Fruit fly (Drosophila melanogaster): ENCODE measurements around the gene ND-51.
A peak's percentile ranks its signal among the peaks of the same experiment; 100 is the strongest.

The ND-51 gene

dm6 chr2L:6051212-6051621 is 11.3 kb downstream of the ND-51 start (continued):
- TF ChIP-seq Opbp (GFP tag; IDR thresholded peaks at IDR 0.05; ENCODE audit: partially characterized antibody) (no peak), Dref (GFP tag; IDR thresholded peaks at IDR 0.05) (0 out of 2 replicates have a peak, but pooled peaks have one; percentile 20), ranshi (GFP tag; IDR thresholded peaks at IDR 0.05) (peak; percentile 93), zf30C (GFP tag; optimal IDR thresholded peaks at IDR 0.05) (peak; percentile 32), pb (GFP tag; optimal IDR thresholded peaks at IDR 0.05) (peak; percentile 93), Lpt (GFP tag; optimal IDR thresholded peaks at IDR 0.05) (no peak), CG8944 (GFP tag; optimal IDR thresholded peaks at IDR 0.05) (peak; percentile 77), rib (GFP tag; IDR thresholded peaks at IDR 0.05) (peak; percentile 94), CG12659 (GFP tag; optimal IDR thresholded peaks at IDR 0.05) (peak; percentile 97), CG9609 (GFP tag; optimal IDR thresholded peaks at IDR 0.05) (peak; percentile 88), ems (GFP tag; optimal IDR thresholded peaks at IDR 0.05) (peak; percentile 95), Lim3 (GFP tag; IDR thresholded peaks at IDR 0.05) (0 out of 2 replicates have a peak, but pooled peaks have one; percentile 60), ssp (GFP tag; IDR thresholded peaks at IDR 0.05) (peak; percentile 78), CG17385 (GFP tag; optimal IDR thresholded peaks at IDR 0.05) (peak; percentile 94), inv (GFP tag; IDR thresholded peaks at IDR 0.05; ENCODE audit: partially characterized antibody) (no peak), sens (GFP tag) (peak; percentile 99), kni (GFP tag; optimal IDR thresholded peaks at IDR 0.05) (peak; percentile 90), CG16813 (GFP tag; IDR thresholded peaks at IDR 0.05; ENCODE audit: partially characterized antibody) (no peak), her (GFP tag; optimal IDR thresholded peaks at IDR 0.05) (peak; percentile 95), sima (GFP tag; optimal IDR thresholded peaks at IDR 0.05) (peak; percentile 92), CG17186 (GFP tag; optimal IDR thresholded peaks at IDR 0.05) (peak; percentile 79), twi (tag; optimal IDR thresholded peaks at IDR 0.05) (peak; percentile 89), CG2889 (GFP tag; IDR thresholded peaks at IDR 0.05) (peak; percentile 82), dpn (GFP tag; optimal IDR thresholded peaks at IDR 0.05) (peak; percentile 94), ci (GFP tag; IDR thresholded peaks at IDR 0.05) (peak; percentile 99), Trl (optimal IDR thresholded peaks at IDR 0.05) (peak in 1 of 2 experiments; percentile 6), Trl (GFP tag; optimal IDR thresholded peaks at IDR 0.05) (peak; percentile 97), CG3407 (GFP tag; optimal IDR thresholded peaks at IDR 0.05) (peak; percentile 92), Dip3 (GFP tag; optimal IDR thresholded peaks at IDR 0.05) (peak; percentile 92), CG4282 (GFP tag; optimal IDR thresholded peaks at IDR 0.05) (peak; percentile 85), al (GFP tag; IDR thresholded peaks at IDR 0.05) (peak; percentile 69), CG11085 (GFP tag; IDR thresholded peaks at IDR 0.05) (peak; percentile 50; the same call in 1 of the 2 replicates), repo (GFP tag; optimal IDR thresholded peaks at IDR 0.05) (peak; percentile 95), CG3847 (GFP tag; IDR thresholded peaks at IDR 0.05) (peak; percentile 94), bowl (GFP tag; IDR thresholded peaks at IDR 0.05) (peak; percentile 90), CG12155 (GFP tag; optimal IDR thresholded peaks at IDR 0.05) (peak; percentile 89), CG6654 (GFP tag; optimal IDR thresholded peaks at IDR 0.05) (peak; percentile 82), CG17568 (GFP tag; optimal IDR thresholded peaks at IDR 0.05) (no peak), Oaz (GFP tag; IDR thresholded peaks at IDR 0.05) (peak; percentile 90), Sox102F (GFP tag; optimal IDR thresholded peaks at IDR 0.05) (peak; percentile 95), knrl (GFP tag; IDR thresholded peaks at IDR 0.05; ENCODE audit: partially characterized antibody) (no peak), CG2712 (tag; optimal IDR thresholded peaks at IDR 0.05) (peak; percentile 98), Sox100B (GFP tag; optimal IDR thresholded peaks at IDR 0.05) (peak; percentile 94), chm (GFP tag; IDR thresholded peaks at IDR 0.05) (peak; percentile 97), CG13624 (GFP tag; optimal IDR thresholded peaks at IDR 0.05) (peak; percentile 96), row (GFP tag; IDR thresholded peaks at IDR 0.05) (peak; percentile 97), CG7928 (GFP tag; optimal IDR thresholded peaks at IDR 0.05) (peak; percentile 76), eve (GFP tag; optimal IDR thresholded peaks at IDR 0.05) (no peak), pros (GFP tag; optimal IDR thresholded peaks at IDR 0.05) (peak; percentile 85), ap (GFP tag; IDR thresholded peaks at IDR 0.05) (peak; percentile 89), hbn (GFP tag; IDR thresholded peaks at IDR 0.05; ENCODE audit: partially characterized antibody) (no peak), MTF-1 (GFP tag; optimal IDR thresholded peaks at IDR 0.05; ENCODE audit: borderline replicate concordance) (peak; percentile 91)
